Worm (Caenorhabditis elegans) whole organism, L4 larva: ENCODE data around the gene pha-1.
A peak's percentile ranks its signal among the peaks of the same experiment; 100 is the strongest.

Experiments used
- F37D6.2 ChIP-seq: sonication (generic microtip); optimal IDR thresholded peaks from 2 replicates; lab custom pipeline; 2016; ENCODE audit warnings: mild to moderate bottlenecking, missing genetic modification characterization, missing compliant biosample characterization
- F49E8.2 ChIP-seq: sonication (generic microtip); optimal IDR thresholded peaks from 2 replicates; lab custom pipeline; 2016; ENCODE audit warnings: missing compliant biosample characterization, mild to moderate bottlenecking, missing genetic modification characterization, borderline replicate concordance
- T26A8.4 ChIP-seq: fragments of 200-800 bp; sonication (Bioruptor generic); IDR thresholded peaks from 2 replicates; pipeline ENCODE4 v1.3.6; 2022; ENCODE audit warnings: missing genetic modification characterization, missing compliant biosample characterization
- Y105C5A.15 ChIP-seq: fragments of 200-800 bp; sonication (Bioruptor generic); IDR thresholded peaks from 2 replicates; pipeline ENCODE4 v1.3.6; 2022; ENCODE audit warnings: missing genetic modification characterization, missing compliant biosample characterization
- Y48G9A.11 ChIP-seq: fragments of 200-800 bp; sonication (Bioruptor generic); IDR thresholded peaks from 2 replicates; pipeline ENCODE4 v1.3.6; 2022; ENCODE audit warnings: missing genetic modification reagents, missing genetic modification characterization, missing compliant biosample characterization
- Y5F2A.4 ChIP-seq: fragments of 200-800 bp; sonication (Bioruptor generic); optimal IDR thresholded peaks from 2 replicates; lab custom pipeline; 2018; ENCODE audit warnings: mild to moderate bottlenecking, missing genetic modification characterization, missing compliant biosample characterization
- aha-1 ChIP-seq: fragments of 150-350 bp; peaks from one replicate; lab custom pipeline; 2014; ENCODE audit warnings: missing biosample characterization, missing genetic modification characterization
- ama-1 ChIP-seq: fragments of 150-350 bp; optimal IDR thresholded peaks from 2 replicates; lab custom pipeline; 2014; ENCODE audit warnings: inconsistent platforms, mixed read lengths
- arid-1 ChIP-seq: fragments of 200-800 bp; sonication (Bioruptor generic); conservative IDR thresholded peaks from 2 replicates; pipeline ENCODE4 v1.3.6; 2022; ENCODE audit warnings: missing genetic modification reagents, missing genetic modification characterization, missing compliant biosample characterization
- ceh-28 ChIP-seq: fragments of 150-350 bp; optimal IDR thresholded peaks from 2 replicates; lab custom pipeline; 2014; ENCODE audit warnings: missing biosample characterization, missing genetic modification reagents, missing genetic modification characterization
- ceh-44 ChIP-seq: fragments of 200-800 bp; sonication (Bioruptor generic); IDR thresholded peaks from 2 replicates; pipeline ENCODE4 v1.3.6; 2022; ENCODE audit warnings: missing genetic modification reagents, missing genetic modification characterization, missing compliant biosample characterization
- ceh-82 ChIP-seq: sonication (generic microtip); optimal IDR thresholded peaks from 2 replicates; lab custom pipeline; 2017; ENCODE audit warnings: missing biosample characterization, missing genetic modification characterization
- cey-2 ChIP-seq: sonication (generic microtip); optimal IDR thresholded peaks from 3 replicates; lab custom pipeline; 2017; ENCODE audit warnings: missing genetic modification characterization, mild to moderate bottlenecking, missing compliant biosample characterization, antibody characterized with exemption, borderline replicate concordance; ENCODE audit not compliant: insufficient read depth
- dmd-6 ChIP-seq: fragments of 200-800 bp; sonication (Bioruptor generic); IDR thresholded peaks from 2 replicates; pipeline ENCODE4 v1.3.6; 2022; ENCODE audit warnings: missing genetic modification reagents, missing genetic modification characterization, missing compliant biosample characterization
- dmd-8 ChIP-seq: fragments of 200-800 bp; sonication (Bioruptor generic); IDR thresholded peaks from 2 replicates; pipeline ENCODE4 v1.3.6; 2022; ENCODE audit warnings: missing genetic modification characterization, missing compliant biosample characterization
- dpl-1 ChIP-seq: fragments of 150-350 bp; optimal IDR thresholded peaks from 2 replicates; lab custom pipeline; 2014; ENCODE audit warnings: missing biosample characterization, missing genetic modification reagents, missing genetic modification characterization
- egl-27 ChIP-seq: sonication (generic microtip); optimal IDR thresholded peaks from 3 replicates; lab custom pipeline; 2017; ENCODE audit warnings: missing biosample characterization, missing genetic modification reagents, missing genetic modification characterization
- fkh-10 ChIP-seq: fragments of 150-350 bp; optimal IDR thresholded peaks from 2 replicates; lab custom pipeline; 2014; ENCODE audit warnings: missing biosample characterization, missing genetic modification reagents, missing genetic modification characterization
- hif-1 ChIP-seq, 2 experiments: sonication (generic microtip); optimal IDR thresholded peaks; 2 replicates each; lab custom pipeline; 2016 to 2017; ENCODE audit warnings: missing compliant biosample characterization in 2 of 2, missing genetic modification characterization in 2 of 2, missing genetic modification reagents in 2 of 2, missing genotype in 2 of 2, mild to moderate bottlenecking in 1 of 2
- hlh-30 ChIP-seq: sonication (generic microtip); optimal IDR thresholded peaks from 2 replicates; lab custom pipeline; 2017; ENCODE audit warnings: antibody characterized with exemption, mild to moderate bottlenecking, missing genetic modification characterization, missing compliant biosample characterization; ENCODE audit not compliant: insufficient read depth
- hmg-1.1 ChIP-seq: fragments of 200-800 bp; sonication (Bioruptor generic); IDR thresholded peaks from 2 replicates; pipeline ENCODE4 v1.3.6; 2022; ENCODE audit warnings: missing genetic modification reagents, missing genetic modification characterization, missing compliant biosample characterization
- lin-1 ChIP-seq: fragments of 200-800 bp; sonication (Bioruptor generic); IDR thresholded peaks from 2 replicates; pipeline ENCODE4 v1.3.6; 2022; ENCODE audit warnings: missing genetic modification reagents, missing genetic modification characterization, missing compliant biosample characterization
- lin-13 ChIP-seq: fragments of 150-350 bp; optimal IDR thresholded peaks from 2 replicates; lab custom pipeline; 2014; ENCODE audit warnings: missing biosample characterization, missing genetic modification reagents, missing genetic modification characterization
- lin-38 ChIP-seq: fragments of 200-800 bp; sonication (Bioruptor generic); IDR thresholded peaks from 2 replicates; pipeline ENCODE4 v1.3.6; 2022; ENCODE audit warnings: missing genetic modification reagents, missing genetic modification characterization, missing compliant biosample characterization
- lir-3 ChIP-seq: sonication (generic microtip); optimal IDR thresholded peaks from 2 replicates; lab custom pipeline; 2016; ENCODE audit warnings: mild to moderate bottlenecking, missing genetic modification characterization, missing compliant biosample characterization
- madf-9 ChIP-seq: fragments of 200-800 bp; sonication (Bioruptor generic); conservative IDR thresholded peaks from 2 replicates; pipeline ENCODE4 v1.3.6; 2022; ENCODE audit warnings: missing genetic modification reagents, missing genetic modification characterization, missing compliant biosample characterization
- mes-2 ChIP-seq: sonication (generic microtip); optimal IDR thresholded peaks from 2 replicates; lab custom pipeline; 2016; ENCODE audit warnings: missing genotype, mild to moderate bottlenecking, missing genetic modification characterization, missing compliant biosample characterization; ENCODE audit not compliant: poor library complexity, severe bottlenecking
- mxl-3 ChIP-seq: fragments of 200-800 bp; sonication (Bioruptor generic); optimal IDR thresholded peaks from 2 replicates; lab custom pipeline; 2018; ENCODE audit warnings: mild to moderate bottlenecking, missing genetic modification characterization, missing compliant biosample characterization
- nhr-10 ChIP-seq: fragments of 150-350 bp; optimal IDR thresholded peaks from 2 replicates; lab custom pipeline; 2014; ENCODE audit warnings: missing biosample characterization, missing genetic modification characterization
- nhr-102 ChIP-seq: sonication (generic microtip); optimal IDR thresholded peaks from 2 replicates; lab custom pipeline; 2016; ENCODE audit warnings: mild to moderate bottlenecking, missing genetic modification characterization, moderate library complexity, missing compliant biosample characterization
- nhr-11 ChIP-seq: fragments of 150-350 bp; optimal IDR thresholded peaks from 2 replicates; lab custom pipeline; 2014; ENCODE audit warnings: missing biosample characterization, missing genetic modification characterization
- nhr-25 ChIP-seq: sonication (generic microtip); optimal IDR thresholded peaks from 2 replicates; lab custom pipeline; 2017; ENCODE audit warnings: missing genetic modification characterization, mild to moderate bottlenecking, missing compliant biosample characterization, antibody characterized with exemption, moderate library complexity, borderline replicate concordance; ENCODE audit not compliant: insufficient read depth
- nhr-28 ChIP-seq: fragments of 150-350 bp; optimal IDR thresholded peaks from 2 replicates; lab custom pipeline; 2014; ENCODE audit warnings: missing biosample characterization, missing genetic modification characterization
- nhr-6 ChIP-seq: fragments of 150-350 bp; optimal IDR thresholded peaks from 2 replicates; lab custom pipeline; 2014; ENCODE audit warnings: missing biosample characterization, missing genetic modification characterization
- nhr-77 ChIP-seq: fragments of 150-350 bp; optimal IDR thresholded peaks from 2 replicates; lab custom pipeline; 2014; ENCODE audit warnings: missing biosample characterization, missing genetic modification characterization
- php-3 ChIP-seq: fragments of 200-800 bp; sonication (Bioruptor generic); IDR thresholded peaks from 2 replicates; pipeline ENCODE4 v1.3.6; 2022; ENCODE audit warnings: missing genetic modification reagents, missing genetic modification characterization, missing compliant biosample characterization
- rbr-2 ChIP-seq: sonication (generic microtip); optimal IDR thresholded peaks from 2 replicates; lab custom pipeline; 2016; ENCODE audit warnings: missing genotype, missing genetic modification characterization, missing compliant biosample characterization
- snpc-1.2 ChIP-seq: fragments of 200-800 bp; sonication (Bioruptor generic); IDR thresholded peaks from 2 replicates; pipeline ENCODE4 v1.3.6; 2022; ENCODE audit warnings: missing genetic modification reagents, missing genetic modification characterization, missing compliant biosample characterization
- snpc-4 ChIP-seq: fragments of 150-350 bp; optimal IDR thresholded peaks from 2 replicates; lab custom pipeline; 2014; ENCODE audit warnings: missing biosample characterization, missing genetic modification characterization
- spr-1 ChIP-seq: sonication (generic microtip); optimal IDR thresholded peaks from 2 replicates; lab custom pipeline; 2016; ENCODE audit warnings: mild to moderate bottlenecking, missing genetic modification characterization, missing compliant biosample characterization
- unc-130 ChIP-seq: sonication (generic microtip); optimal IDR thresholded peaks from 2 replicates; lab custom pipeline; 2016; ENCODE audit warnings: missing genetic modification reagents, missing genetic modification characterization, missing compliant biosample characterization
- vab-7 ChIP-seq: fragments of 200-800 bp; sonication (Bioruptor generic); IDR thresholded peaks from 2 replicates; pipeline ENCODE4 v1.3.6; 2022; ENCODE audit warnings: missing genetic modification reagents, missing genetic modification characterization, missing compliant biosample characterization
- zfp-3 ChIP-seq: fragments of 200-800 bp; sonication (Bioruptor generic); conservative IDR thresholded peaks from 2 replicates; pipeline ENCODE4 v1.3.6; 2022; ENCODE audit warnings: missing genetic modification reagents, missing genetic modification characterization, missing compliant biosample characterization
- ztf-11 ChIP-seq: fragments of 150-350 bp; optimal IDR thresholded peaks from 2 replicates; lab custom pipeline; 2014; ENCODE audit warnings: missing biosample characterization, missing genetic modification characterization
- ztf-7 ChIP-seq: fragments of 150-350 bp; optimal IDR thresholded peaks from 2 replicates; lab custom pipeline; 2014; ENCODE audit warnings: missing biosample characterization, missing genetic modification characterization

Gene pha-1

ce11 chrIII:11118107-11118506 is 13.5 kb upstream of the pha-1 start:
- peak; percentile 65; the same call in 1 of the 2 replicates for TF ChIP-seq lin-1 (GFP tag; lab: Robert Waterston, UW)
- TF ChIP-seq arid-1 (GFP tag; lab: Robert Waterston, UW), result peak; percentile 35; the same call in 1 of the 2 replicates
- TF ChIP-seq snpc-1.2 (GFP tag; lab: Robert Waterston, UW), result peak; percentile 52; the same call in 1 of the 2 replicates
- peak; percentile 52 for TF ChIP-seq unc-130 (GFP tag; lab: Kevin White, UChicago)
- 0 out of 2 replicates have a peak, but pooled peaks have one; percentile 32 for TF ChIP-seq Y105C5A.15 (GFP tag; lab: Robert Waterston, UW)
- peak; percentile 85 for TF ChIP-seq lin-38
- peak; percentile 45; the same call in 1 of the 2 replicates for TF ChIP-seq madf-9 (GFP tag; lab: Robert Waterston, UW)
- TF ChIP-seq T26A8.4 (GFP tag; lab: Robert Waterston, UW), result peak; percentile 33; the same call in 1 of the 2 replicates
- peak; percentile 74; the same call in 1 of the 2 replicates for TF ChIP-seq ceh-44 (GFP tag; lab: Robert Waterston, UW)
- peak; percentile 48 for TF ChIP-seq F49E8.2 (tag; lab: Kevin White, UChicago)
- TF ChIP-seq Y48G9A.11 (GFP tag; lab: Robert Waterston, UW), result peak; percentile 53; the same call in 1 of the 2 replicates
- peak; percentile 51; the same call in 1 of the 2 replicates for TF ChIP-seq dmd-8 (GFP tag; lab: Robert Waterston, UW)
- peak; percentile 42 for TF ChIP-seq nhr-102 (tag; lab: Kevin White, UChicago)
- 0 out of 2 replicates have a peak, but pooled peaks have one; percentile 41 for TF ChIP-seq php-3 (GFP tag; lab: Robert Waterston, UW)

- TF ChIP-seq unc-130 (GFP tag; lab: Kevin White, UChicago), result peak; percentile 87
- TF ChIP-seq nhr-102 (tag; lab: Kevin White, UChicago), result peak; percentile 50
- TF ChIP-seq egl-27 (tag; lab: Kevin White, UChicago), result no peak
- no peak for TF ChIP-seq ztf-11 (tag; lab: Kevin White, UChicago)
- TF ChIP-seq nhr-6 (tag; lab: Kevin White, UChicago), result peak; percentile 71
- peak; percentile 48 for TF ChIP-seq aha-1 (tag; lab: Kevin White, UChicago)
- peak; percentile 31; the same call in 1 of the 2 replicates for TF ChIP-seq dmd-6 (GFP tag; lab: Robert Waterston, UW)
- TF ChIP-seq mes-2, result peak; percentile 96
- TF ChIP-seq nhr-11 (tag; lab: Kevin White, UChicago), result peak; percentile 58
- TF ChIP-seq ceh-82 (tag; lab: Kevin White, UChicago), result no peak
- no peak for TF ChIP-seq cey-2 (tag; lab: Kevin White, UChicago)
- TF ChIP-seq hlh-30 (tag; lab: Kevin White, UChicago), result peak; percentile 51
- TF ChIP-seq ceh-44 (GFP tag; lab: Robert Waterston, UW), result peak; percentile 63; the same call in 1 of the 2 replicates
- TF ChIP-seq lin-13 (GFP tag; lab: Kevin White, UChicago), result peak; percentile 61
- TF ChIP-seq ama-1 (lab: Kevin White, UChicago), result no peak
- no peak for TF ChIP-seq mxl-3 (GFP tag; lab: Kevin White, UChicago)
- no peak for TF ChIP-seq nhr-10 (tag; lab: Kevin White, UChicago)
- TF ChIP-seq lir-3 (tag; lab: Kevin White, UChicago), result peak; percentile 8
- TF ChIP-seq nhr-28 (tag; lab: Kevin White, UChicago), result peak; percentile 27
- peak in 1 of 2 experiments; percentile 87 for TF ChIP-seq hif-1 (tag; optimal IDR thresholded peaks at IDR 0.05; lab: Kevin White, UChicago)
- peak; percentile 21 for TF ChIP-seq spr-1 (tag; lab: Kevin White, UChicago)
- TF ChIP-seq dpl-1, result peak; percentile 93
- 0 out of 2 replicates have a peak, but pooled peaks have one; percentile 42 for TF ChIP-seq hmg-1.1 (GFP tag; lab: Robert Waterston, UW)
- peak; percentile 67 for TF ChIP-seq ztf-7 (tag; lab: Kevin White, UChicago)
- peak; percentile 49 for TF ChIP-seq nhr-77 (tag; lab: Kevin White, UChicago)
- TF ChIP-seq F37D6.2 (tag; lab: Kevin White, UChicago), result peak; percentile 39
- peak; percentile 78 for TF ChIP-seq rbr-2 (tag; lab: Kevin White, UChicago)
- TF ChIP-seq nhr-25 (tag; lab: Kevin White, UChicago), result peak; percentile 7
- 0 out of 2 replicates have a peak, but pooled peaks have one; percentile 40 for TF ChIP-seq vab-7
- TF ChIP-seq madf-9 (GFP tag; lab: Robert Waterston, UW), result no peak
- TF ChIP-seq ceh-28 (tag; lab: Kevin White, UChicago), result no peak
- TF ChIP-seq zfp-3, result no peak
- no peak for TF ChIP-seq dmd-8 (GFP tag; lab: Robert Waterston, UW)
- no peak for TF ChIP-seq Y5F2A.4
- peak; percentile 37 for TF ChIP-seq fkh-10 (GFP tag; lab: Kevin White, UChicago)
- peak; percentile 13 for TF ChIP-seq snpc-4
Observed at ce11 chrIII:11119176-11119853, 12.3 kb upstream of the pha-1 start, which contains the start of the genes sup-35 and Y48A6C.4. sup-35 (minus strand) TSS chrIII:11119226. Y48A6C.4 (plus strand) TSS chrIII:11119803.
